Worm (Caenorhabditis elegans) whole organism, L3 larva: ENCODE data around the gene cyn-2.

ENCODE experiments used
- R02D3.7 ChIP-seq: fragments of 150-350 bp; optimal IDR thresholded peaks from 2 replicates; lab custom pipeline; 2014; ENCODE audit warnings: missing biosample characterization, missing genetic modification characterization
- ama-1 ChIP-seq: fragments of 150-350 bp; optimal IDR thresholded peaks from 2 replicates; lab custom pipeline; 2018
- ceh-16 ChIP-seq: sonication (generic microtip); optimal IDR thresholded peaks from 2 replicates; lab custom pipeline; 2017; ENCODE audit warnings: missing biosample characterization, missing genetic modification characterization
- ceh-28 ChIP-seq: fragments of 150-350 bp; optimal IDR thresholded peaks from 2 replicates; lab custom pipeline; 2014; ENCODE audit warnings: missing biosample characterization, missing genetic modification reagents, missing genetic modification characterization
- ceh-82 ChIP-seq: fragments of 150-350 bp; optimal IDR thresholded peaks from 2 replicates; lab custom pipeline; 2014; ENCODE audit warnings: missing biosample characterization, missing genetic modification characterization
- ceh-9 ChIP-seq: sonication (generic microtip); optimal IDR thresholded peaks from 2 replicates; lab custom pipeline; 2018; ENCODE audit warnings: missing biosample characterization, missing genetic modification characterization
- egl-27 ChIP-seq: sonication (generic microtip); optimal IDR thresholded peaks from 4 replicates; lab custom pipeline; 2017; ENCODE audit warnings: missing biosample characterization, missing genetic modification reagents, missing genetic modification characterization
- egl-5 ChIP-seq: fragments of 150-350 bp; optimal IDR thresholded peaks from 2 replicates; lab custom pipeline; 2017; ENCODE audit warnings: missing biosample characterization, missing genetic modification reagents, missing genetic modification characterization, inconsistent platforms
- elt-1 ChIP-seq: fragments of 150-350 bp; optimal IDR thresholded peaks from 2 replicates; lab custom pipeline; 2014; ENCODE audit warnings: missing biosample characterization, missing genetic modification characterization
- elt-3 ChIP-seq, 3 experiments: fragments of 150-350 bp in 1 of 3; sonication (generic microtip) in 2 of 3; optimal IDR thresholded peaks; 2 replicates in 2 of 3; 4 replicates in 1 of 3; lab custom pipeline; 2014 to 2017; ENCODE audit warnings: missing biosample characterization in 3 of 3, missing genetic modification characterization in 3 of 3
- eor-1 ChIP-seq, 2 experiments: fragments of 150-350 bp; optimal IDR thresholded peaks; 2 replicates each; lab custom pipeline; 2014 to 2018; ENCODE audit warnings: missing biosample characterization in 2 of 2, missing genetic modification characterization in 2 of 2
- fkh-10 ChIP-seq: sonication (generic microtip); optimal IDR thresholded peaks from 2 replicates; lab custom pipeline; 2017; ENCODE audit warnings: missing biosample characterization, missing genetic modification reagents, missing genetic modification characterization
- fkh-2 ChIP-seq: fragments of 150-350 bp; optimal IDR thresholded peaks from 2 replicates; lab custom pipeline; 2014; ENCODE audit warnings: missing biosample characterization, missing genetic modification reagents, missing genetic modification characterization
- fos-1 ChIP-seq: fragments of 150-350 bp; optimal IDR thresholded peaks from 2 replicates; lab custom pipeline; 2014; ENCODE audit warnings: missing biosample characterization, missing genetic modification characterization
- jun-1 ChIP-seq: fragments of 150-350 bp; optimal IDR thresholded peaks from 2 replicates; lab custom pipeline; 2014; ENCODE audit warnings: missing biosample characterization, missing genetic modification reagents, missing genetic modification characterization
- lin-15B ChIP-seq: fragments of 150-350 bp; optimal IDR thresholded peaks from 2 replicates; lab custom pipeline; 2014; ENCODE audit warnings: missing biosample characterization, missing genetic modification characterization
- lin-39 ChIP-seq: fragments of 150-350 bp; optimal IDR thresholded peaks from 2 replicates; lab custom pipeline; 2018; ENCODE audit warnings: missing biosample characterization, missing genetic modification reagents, missing genetic modification characterization
- mml-1 ChIP-seq: fragments of 150-350 bp; sonication (generic microtip); optimal IDR thresholded peaks from 3 replicates; lab custom pipeline; 2014; ENCODE audit warnings: missing biosample characterization, missing genetic modification characterization
- nfya-1 ChIP-seq: sonication (generic microtip); optimal IDR thresholded peaks from 2 replicates; lab custom pipeline; 2017; ENCODE audit warnings: missing genetic modification characterization, mild to moderate bottlenecking, missing compliant biosample characterization, antibody characterized with exemption, moderate library complexity; ENCODE audit not compliant: insufficient read depth
- nhr-11 ChIP-seq: fragments of 150-350 bp; optimal IDR thresholded peaks from 2 replicates; lab custom pipeline; 2014; ENCODE audit warnings: missing biosample characterization, missing genetic modification characterization
- nhr-12 ChIP-seq: fragments of 150-350 bp; optimal IDR thresholded peaks from 2 replicates; lab custom pipeline; 2014; ENCODE audit warnings: missing biosample characterization, missing genetic modification characterization
- nhr-23 ChIP-seq: fragments of 150-350 bp; optimal IDR thresholded peaks from 2 replicates; lab custom pipeline; 2014; ENCODE audit warnings: missing biosample characterization, missing genetic modification reagents, missing genetic modification characterization
- nhr-237 ChIP-seq: fragments of 150-350 bp; optimal IDR thresholded peaks from 2 replicates; lab custom pipeline; 2014; ENCODE audit warnings: missing biosample characterization, missing genetic modification characterization
- nhr-25 ChIP-seq: sonication (generic microtip); optimal IDR thresholded peaks from 2 replicates; lab custom pipeline; 2017; ENCODE audit warnings: missing biosample characterization, missing genetic modification characterization
- nhr-28 ChIP-seq: fragments of 150-350 bp; optimal IDR thresholded peaks from 2 replicates; lab custom pipeline; 2014; ENCODE audit warnings: missing biosample characterization, missing genetic modification characterization
- nhr-43 ChIP-seq: sonication (generic microtip); optimal IDR thresholded peaks from 2 replicates; lab custom pipeline; 2016; ENCODE audit warnings: mild to moderate bottlenecking, missing genetic modification characterization, missing compliant biosample characterization; ENCODE audit not compliant: poor library complexity, severe bottlenecking
- nhr-67 ChIP-seq: fragments of 150-350 bp; optimal IDR thresholded peaks from 2 replicates; lab custom pipeline; 2014; ENCODE audit warnings: missing biosample characterization, missing genetic modification characterization
- nhr-76 ChIP-seq: fragments of 150-350 bp; sonication (generic microtip); optimal IDR thresholded peaks from 5 replicates; lab custom pipeline; 2014; ENCODE audit warnings: missing biosample characterization, missing genetic modification characterization
- pqm-1 ChIP-seq: fragments of 150-350 bp; optimal IDR thresholded peaks from 2 replicates; lab custom pipeline; 2017; ENCODE audit warnings: missing biosample characterization, missing genetic modification characterization, inconsistent platforms
- skn-1 ChIP-seq: fragments of 150-350 bp; optimal IDR thresholded peaks from 2 replicates; lab custom pipeline; 2014; ENCODE audit warnings: missing biosample characterization, missing genetic modification characterization
- snpc-4 ChIP-seq: fragments of 150-350 bp; optimal IDR thresholded peaks from 2 replicates; lab custom pipeline; 2014; ENCODE audit warnings: missing biosample characterization, missing genetic modification characterization
- tbx-2 ChIP-seq: sonication (generic microtip); optimal IDR thresholded peaks from 2 replicates; lab custom pipeline; 2016; ENCODE audit warnings: mild to moderate bottlenecking, missing genetic modification characterization, missing compliant biosample characterization
- unc-39 ChIP-seq: sonication (generic microtip); optimal IDR thresholded peaks from 4 replicates; lab custom pipeline; 2017; ENCODE audit warnings: missing biosample characterization, missing genetic modification characterization
- zag-1 ChIP-seq: fragments of 150-350 bp; optimal IDR thresholded peaks from 2 replicates; lab custom pipeline; 2014; ENCODE audit warnings: missing biosample characterization, missing genetic modification characterization
- ztf-11 ChIP-seq: fragments of 150-350 bp; optimal IDR thresholded peaks from 2 replicates; lab custom pipeline; 2014; ENCODE audit warnings: missing biosample characterization, missing genetic modification characterization

cyn-2 gene

DNA sequence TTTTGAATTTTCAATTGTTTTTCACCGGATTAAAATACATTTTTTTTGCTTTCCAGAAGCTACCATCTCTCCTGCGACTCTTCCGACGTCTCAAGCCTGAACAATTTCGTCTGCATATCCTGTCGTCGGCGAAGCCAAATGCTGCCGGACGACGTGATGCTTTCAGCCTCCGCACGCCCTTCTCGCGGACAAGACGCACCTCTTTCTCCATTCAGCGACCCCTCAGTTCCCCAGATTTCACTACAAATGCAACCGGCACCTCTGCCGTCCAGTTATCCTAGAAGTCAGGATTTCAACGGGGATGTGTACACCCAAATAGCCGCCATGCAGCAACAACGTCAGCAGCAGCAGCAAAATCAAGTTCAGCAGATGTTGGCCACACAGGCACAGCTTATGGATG lies 48.2 kb upstream of the cyn-2 start:
- TF ChIP-seq zag-1 (tag; lab: Kevin White, UChicago) = no peak
- TF ChIP-seq egl-5 = no peak
- TF ChIP-seq nhr-76 = no peak
- TF ChIP-seq jun-1 (tag; lab: Kevin White, UChicago) = no peak
- no peak for TF ChIP-seq lin-39
- no peak for TF ChIP-seq fkh-10 (GFP tag; lab: Kevin White, UChicago)
- TF ChIP-seq fos-1 (tag; lab: Kevin White, UChicago) = no peak
- TF ChIP-seq ceh-82 = no peak
- no peak for TF ChIP-seq ama-1
- no peak for TF ChIP-seq pqm-1 (tag; lab: Kevin White, UChicago)
- no peak for TF ChIP-seq fkh-2 (tag; lab: Kevin White, UChicago)
- no peak for TF ChIP-seq unc-39 (tag; lab: Kevin White, UChicago)
- TF ChIP-seq ceh-9 = no peak
- no peak for TF ChIP-seq nhr-28 (tag; lab: Kevin White, UChicago)

ce11 chrIII:13645885-13646488 lies 46.5 kb upstream of the cyn-2 start:
- TF ChIP-seq ceh-16 (tag; lab: Kevin White, UChicago) (no peak), lin-15B (no peak), nhr-237 (tag; lab: Kevin White, UChicago) (no peak), nhr-28 (tag; lab: Kevin White, UChicago) (no peak), nhr-11 (tag; lab: Kevin White, UChicago) (no peak), R02D3.7 (tag; lab: Kevin White, UChicago) (no peak), lin-39 (no peak), nhr-12 (tag; lab: Kevin White, UChicago) (no peak), skn-1 (no peak), unc-39 (tag; lab: Kevin White, UChicago) (no peak), ceh-28 (tag; lab: Kevin White, UChicago) (no peak), pqm-1 (tag; lab: Kevin White, UChicago) (no peak), snpc-4 (no peak), zag-1 (tag; lab: Kevin White, UChicago) (no peak), ztf-11 (no peak), eor-1 (tag; optimal IDR thresholded peaks at IDR 0.05; lab: Kevin White, UChicago) (no peak)
- TF ChIP-seq, all 47 proteins: peak for 0

DNA sequence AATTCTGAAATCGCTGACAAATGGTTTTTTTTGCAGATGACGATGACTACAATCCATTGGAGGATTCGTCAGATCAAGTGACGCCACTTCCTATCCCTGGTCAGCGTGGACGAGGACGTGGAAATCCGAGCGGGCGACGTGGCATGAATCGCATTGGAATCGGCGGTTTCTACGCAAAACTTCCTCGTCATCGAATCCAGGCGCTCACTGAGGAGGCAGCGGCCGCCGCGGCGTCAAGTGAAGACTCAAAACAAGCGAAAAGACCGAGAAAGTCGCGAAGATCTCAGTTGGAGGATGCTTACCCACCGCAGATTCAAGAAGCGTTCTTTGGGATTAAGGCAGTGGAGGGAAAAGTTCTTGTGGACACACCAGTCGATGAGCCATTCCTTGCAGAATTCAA lies 43.9 kb upstream of the cyn-2 start:
- TF ChIP-seq ceh-28 (tag; lab: Kevin White, UChicago) (no peak), nhr-43 (tag; lab: Kevin White, UChicago) (no peak), ceh-16 (tag; lab: Kevin White, UChicago) (no peak), elt-3 (tag; optimal IDR thresholded peaks at IDR 0.05; lab: Kevin White, UChicago) (no peak), mml-1 (tag; lab: Kevin White, UChicago) (no peak), lin-39 (no peak), nfya-1 (tag; lab: Kevin White, UChicago) (no peak), elt-1 (tag; lab: Kevin White, UChicago) (no peak)

- TF ChIP-seq nhr-67 (tag; lab: Kevin White, UChicago) = no peak
- TF ChIP-seq ceh-9 = no peak
- no peak for TF ChIP-seq elt-3 (tag; optimal IDR thresholded peaks at IDR 0.05; lab: Kevin White, UChicago)
- TF ChIP-seq nhr-25 (tag; lab: Kevin White, UChicago) = no peak
- TF ChIP-seq, all 47 proteins: peak for 0
Observed at ce11 chrIII:13651414-13651813, 41.1 kb upstream of the cyn-2 start.

- TF ChIP-seq skn-1 (no peak), fos-1 (tag; lab: Kevin White, UChicago) (no peak), tbx-2 (no peak), nhr-25 (tag; lab: Kevin White, UChicago) (no peak), egl-27 (tag; lab: Kevin White, UChicago) (no peak), fkh-2 (tag; lab: Kevin White, UChicago) (no peak), R02D3.7 (tag; lab: Kevin White, UChicago) (no peak), nhr-76 (no peak), nhr-23 (tag; lab: Kevin White, UChicago) (no peak), nhr-67 (tag; lab: Kevin White, UChicago) (no peak), elt-1 (tag; lab: Kevin White, UChicago) (no peak), lin-39 (no peak)
Observed at ce11 chrIII:13652010-13652409, 40.5 kb upstream of the cyn-2 start.
